Fruit fly (Drosophila melanogaster) whole organism, prepupa: ENCODE measurements around the gene Osi19.

Source experiments
- Blimp-1 ChIP-seq: fragments of 200-800 bp; sonication (Bioruptor generic); optimal IDR thresholded peaks from 3 replicates; lab custom pipeline; 2017; ENCODE audit warnings: missing biosample characterization, missing genetic modification characterization, mild to moderate bottlenecking, moderate library complexity, missing genetic modification reagents
- CG11294 ChIP-seq: fragments of 200-800 bp; sonication (Bioruptor generic); IDR thresholded peaks from 2 replicates; pipeline ENCODE4 v1.3.6; 2022; ENCODE audit warnings: missing biosample characterization, missing genetic modification characterization
- CG11762 ChIP-seq: fragments of 200-800 bp; sonication (Bioruptor generic); optimal IDR thresholded peaks from 3 replicates; lab custom pipeline; 2016; ENCODE audit warnings: missing biosample characterization, missing genetic modification characterization; ENCODE audit not compliant: insufficient read depth
- CG11902 ChIP-seq: fragments of 200-800 bp; sonication (Bioruptor generic); optimal IDR thresholded peaks from 3 replicates; lab custom pipeline; 2016; ENCODE audit warnings: missing biosample characterization, missing genetic modification characterization
- CG15336 ChIP-seq: fragments of 200-800 bp; sonication (Bioruptor generic); IDR thresholded peaks from 2 replicates; pipeline ENCODE4 v1.3.6; 2022; ENCODE audit warnings: missing biosample characterization, missing genetic modification characterization
- CG3032 ChIP-seq: fragments of 200-800 bp; optimal IDR thresholded peaks from 2 replicates; lab custom pipeline; 2019; ENCODE audit warnings: missing biosample characterization, mild to moderate bottlenecking, missing genetic modification characterization, moderate library complexity
- CG31627 ChIP-seq: fragments of 200-800 bp; sonication (Bioruptor generic); optimal IDR thresholded peaks from 3 replicates; lab custom pipeline; 2016; ENCODE audit warnings: missing biosample characterization, missing genetic modification characterization
- CG32006 ChIP-seq: fragments of 200-800 bp; sonication (Bioruptor generic); optimal IDR thresholded peaks from 3 replicates; lab custom pipeline; 2017; ENCODE audit warnings: missing biosample characterization, mild to moderate bottlenecking, missing genetic modification characterization
- CG34406 ChIP-seq: fragments of 200-800 bp; sonication (Bioruptor generic); optimal IDR thresholded peaks from 3 replicates; lab custom pipeline; 2016; ENCODE audit warnings: missing biosample characterization, missing genetic modification characterization
- CG6163 ChIP-seq: fragments of 200-800 bp; sonication (Bioruptor generic); IDR thresholded peaks from 3 replicates; pipeline ENCODE4 v1.3.6; 2022; ENCODE audit warnings: missing biosample characterization, missing genetic modification characterization
- CG6276 ChIP-seq: fragments of 200-800 bp; sonication (Bioruptor generic); optimal IDR thresholded peaks from 2 replicates; lab custom pipeline; 2017; ENCODE audit warnings: missing biosample characterization, mild to moderate bottlenecking, missing genetic modification characterization
- CG6808 ChIP-seq: fragments of 200-800 bp; sonication (Bioruptor generic); optimal IDR thresholded peaks from 3 replicates; lab custom pipeline; 2017; ENCODE audit warnings: missing biosample characterization, missing genetic modification characterization, mild to moderate bottlenecking, moderate library complexity, missing genetic modification reagents
- CG6854 ChIP-seq: fragments of 200-800 bp; sonication (Bioruptor generic); optimal IDR thresholded peaks from 2 replicates; lab custom pipeline; 2017; ENCODE audit warnings: missing biosample characterization, mild to moderate bottlenecking, missing genetic modification characterization
- CG8319 ChIP-seq: fragments of 200-800 bp; sonication (Bioruptor generic); optimal IDR thresholded peaks from 3 replicates; lab custom pipeline; 2016; ENCODE audit warnings: missing biosample characterization, missing genetic modification characterization
- CG8632 ChIP-seq: fragments of 200-800 bp; sonication (Bioruptor generic); optimal IDR thresholded peaks from 3 replicates; lab custom pipeline; 2016; ENCODE audit warnings: missing biosample characterization, missing genetic modification characterization
- Eip75B ChIP-seq: fragments of 200-800 bp; sonication (Bioruptor generic); optimal IDR thresholded peaks from 3 replicates; lab custom pipeline; 2016; ENCODE audit warnings: missing biosample characterization, missing genetic modification characterization
- Eip93F ChIP-seq: fragments of 200-800 bp; sonication (Bioruptor generic); optimal IDR thresholded peaks from 2 replicates; lab custom pipeline; 2016; ENCODE audit warnings: missing biosample characterization, mild to moderate bottlenecking, missing genetic modification characterization
- Ets21C ChIP-seq: fragments of 200-800 bp; sonication (Bioruptor generic); optimal IDR thresholded peaks from 3 replicates; lab custom pipeline; 2016; ENCODE audit warnings: missing biosample characterization, missing genetic modification characterization
- Ets96B ChIP-seq: fragments of 200-800 bp; optimal IDR thresholded peaks from 2 replicates; lab custom pipeline; 2019; ENCODE audit warnings: missing biosample characterization, mild to moderate bottlenecking, missing genetic modification characterization, moderate library complexity
- Hr39 ChIP-seq: fragments of 200-800 bp; sonication (Bioruptor generic); optimal IDR thresholded peaks from 2 replicates; lab custom pipeline; 2016; ENCODE audit warnings: missing biosample characterization, missing genetic modification characterization
- Lpt ChIP-seq: fragments of 200-800 bp; sonication (Bioruptor generic); optimal IDR thresholded peaks from 3 replicates; lab custom pipeline; 2016; ENCODE audit warnings: missing biosample characterization, missing genetic modification characterization
- Met ChIP-seq: fragments of 200-800 bp; sonication (Bioruptor generic); optimal IDR thresholded peaks from 3 replicates; lab custom pipeline; 2016; ENCODE audit warnings: missing biosample characterization, missing genetic modification characterization
- OdsH ChIP-seq: fragments of 200-800 bp; sonication (Bioruptor generic); optimal IDR thresholded peaks from 3 replicates; lab custom pipeline; 2016; ENCODE audit warnings: missing biosample characterization, missing genetic modification characterization
- Sox102F ChIP-seq: fragments of 200-800 bp; sonication (Bioruptor generic); optimal IDR thresholded peaks from 2 replicates; lab custom pipeline; 2016; ENCODE audit warnings: missing biosample characterization, mild to moderate bottlenecking, missing genetic modification characterization
- Sox15 ChIP-seq: fragments of 200-800 bp; sonication (Bioruptor generic); optimal IDR thresholded peaks from 3 replicates; lab custom pipeline; 2016; ENCODE audit warnings: missing biosample characterization, missing genetic modification characterization
- acj6 ChIP-seq: fragments of 200-800 bp; sonication (Bioruptor generic); optimal IDR thresholded peaks from 3 replicates; lab custom pipeline; 2016; ENCODE audit warnings: missing biosample characterization, missing genetic modification characterization
- eg ChIP-seq: fragments of 200-800 bp; sonication (Bioruptor generic); IDR thresholded peaks from 3 replicates; pipeline ENCODE4 v1.3.6; 2022; ENCODE audit warnings: missing biosample characterization, missing genetic modification characterization
- esn ChIP-seq: fragments of 200-800 bp; sonication (Bioruptor generic); optimal IDR thresholded peaks from 2 replicates; lab custom pipeline; 2016; ENCODE audit warnings: missing biosample characterization, mild to moderate bottlenecking, missing genetic modification characterization, moderate library complexity
- fkh ChIP-seq: fragments of 200-800 bp; sonication (Bioruptor generic); optimal IDR thresholded peaks from 3 replicates; lab custom pipeline; 2017; ENCODE audit warnings: missing biosample characterization, mild to moderate bottlenecking, missing genetic modification characterization, moderate library complexity
- net ChIP-seq: fragments of 200-800 bp; sonication (Bioruptor generic); optimal IDR thresholded peaks from 3 replicates; lab custom pipeline; 2016; ENCODE audit warnings: missing biosample characterization, missing genetic modification characterization
- pdm3 ChIP-seq: fragments of 200-800 bp; sonication (Bioruptor generic); optimal IDR thresholded peaks from 3 replicates; lab custom pipeline; 2016; ENCODE audit warnings: missing biosample characterization, missing genetic modification characterization
- salr ChIP-seq, 2 experiments: fragments of 200-800 bp; sonication (Bioruptor generic); optimal IDR thresholded peaks; 3 replicates each; lab custom pipeline; 2016 to 2018; ENCODE audit warnings: missing biosample characterization in 2 of 2, missing genetic modification characterization in 2 of 2, mild to moderate bottlenecking in 1 of 2
- spab ChIP-seq: fragments of 200-800 bp; sonication (Bioruptor generic); optimal IDR thresholded peaks from 2 replicates; lab custom pipeline; 2017; ENCODE audit warnings: missing biosample characterization, mild to moderate bottlenecking, missing genetic modification characterization, missing genetic modification reagents
- ss ChIP-seq, 2 experiments: fragments of 200-800 bp; sonication (Bioruptor generic); optimal IDR thresholded peaks; 2 replicates in 1 of 2; 3 replicates in 1 of 2; lab custom pipeline; 2017 to 2018; ENCODE audit warnings: mild to moderate bottlenecking in 2 of 2, missing biosample characterization in 2 of 2, missing genetic modification characterization in 2 of 2, moderate library complexity in 1 of 2
- svp ChIP-seq: fragments of 200-800 bp; sonication (Bioruptor generic); peaks from one replicate; lab custom pipeline; 2016; ENCODE audit warnings: missing biosample characterization, missing genetic modification characterization
- topi ChIP-seq: fragments of 200-800 bp; sonication (Bioruptor generic); optimal IDR thresholded peaks from 3 replicates; lab custom pipeline; 2016; ENCODE audit warnings: missing biosample characterization, missing genetic modification characterization

The Osi19 gene

DNA sequence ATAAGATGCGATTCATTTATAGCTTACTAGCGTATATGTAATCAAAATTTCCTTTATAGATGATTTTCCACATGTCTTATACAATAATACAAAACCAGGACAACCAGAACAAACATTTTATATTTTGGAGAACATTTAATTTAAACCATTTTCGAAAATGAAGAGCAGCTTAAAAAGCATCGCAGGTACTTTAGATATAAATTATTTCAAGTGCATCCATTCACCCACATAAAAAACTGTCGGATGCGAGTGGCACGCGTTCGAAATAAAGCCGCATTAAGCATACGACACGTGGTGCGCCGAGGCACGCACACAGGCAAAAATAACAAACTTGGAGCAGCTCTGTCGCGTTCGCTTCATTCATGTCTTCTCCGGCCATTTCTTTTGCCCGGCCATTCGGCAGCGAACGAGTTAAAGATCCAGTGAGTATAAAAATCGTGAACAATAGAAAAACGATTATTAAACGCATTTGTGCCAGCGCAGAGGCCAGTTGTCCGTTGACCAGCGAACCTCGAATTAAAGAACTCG is at the start of gene Osi19:
TSS of gene Osi19 (plus strand) at position 457 of the 528 bp plus-strand sequence.
- TF ChIP-seq Eip75B, result no peak

DNA sequence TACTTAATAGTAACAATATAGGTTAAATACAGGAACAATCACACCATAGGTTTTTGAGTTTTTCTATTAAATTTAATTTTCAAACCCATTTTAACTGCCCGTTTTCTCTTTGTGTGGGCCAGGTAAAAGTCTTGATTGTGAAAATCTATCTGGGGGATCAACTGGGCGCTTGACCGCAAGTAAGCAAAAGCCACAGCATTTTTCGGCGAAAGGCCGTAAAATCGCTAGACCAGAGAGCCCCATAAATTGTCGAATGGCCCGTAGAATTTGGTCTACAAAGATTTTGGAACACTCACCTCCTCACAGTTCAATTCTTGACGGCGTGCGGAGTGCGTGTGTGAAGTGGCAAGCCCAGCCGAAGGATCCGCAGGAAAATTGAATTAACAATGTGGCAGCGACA is 47.7 kb upstream of the Osi19 start, which contains the start of gene CG15594:
TSS of gene CG15594 (plus strand) at position 301 of the 400 bp plus-strand sequence.
- TF ChIP-seq Sox102F (GFP tag; lab: Kevin White, UChicago) (no peak), Eip93F (GFP tag; lab: Kevin White, UChicago) (no peak), CG15336 (GFP tag; lab: Robert Waterston, UW) (no peak), svp (GFP tag; lab: Kevin White, UChicago) (peak; percentile 15)

DNA sequence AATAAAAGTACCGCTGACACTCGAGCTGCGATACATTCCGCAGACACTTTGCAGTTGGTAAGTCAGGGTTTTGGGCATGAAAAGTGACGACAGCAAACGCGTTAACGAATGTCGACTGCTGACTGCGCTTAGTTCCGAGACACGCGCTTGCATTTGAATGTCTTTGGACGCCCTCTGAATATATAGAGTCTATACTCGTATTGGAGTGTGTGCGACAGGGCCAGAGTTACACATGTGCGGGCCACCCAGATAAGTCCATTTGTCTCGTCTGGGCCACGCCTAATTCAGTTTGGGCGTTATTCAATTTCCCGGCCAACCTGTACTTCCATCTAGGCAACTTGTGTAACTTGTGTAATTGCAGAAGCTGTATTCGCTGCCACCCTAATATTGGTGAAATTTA is 44.9 kb upstream of the Osi19 start:
- TF ChIP-seq fkh (GFP tag; lab: Kevin White, UChicago) (no peak), CG3032 (tag; lab: Kevin White, UChicago) (no peak), CG8319 (no peak), CG31627 (GFP tag; lab: Kevin White, UChicago) (no peak), Sox15 (GFP tag; lab: Kevin White, UChicago) (no peak), CG11902 (no peak)

DNA sequence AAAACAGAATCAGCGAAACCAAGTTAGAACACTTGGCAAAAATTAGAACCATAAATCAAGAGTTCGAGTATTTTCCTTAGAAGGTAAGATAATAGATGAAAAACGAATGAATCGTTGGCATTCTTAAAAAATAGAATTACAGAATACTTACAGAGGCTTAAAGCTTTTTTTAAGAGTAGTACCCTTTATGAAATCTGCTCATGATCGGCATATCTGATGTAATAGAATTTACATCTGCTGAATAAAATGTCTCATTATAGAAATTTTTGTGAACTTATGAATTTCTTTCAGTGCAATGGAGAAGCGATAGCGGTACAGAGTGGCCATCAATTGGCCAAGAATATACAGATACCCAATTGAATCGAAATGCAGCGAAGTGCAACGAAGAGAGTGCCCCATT is 43.7 kb upstream of the Osi19 start, which contains the start of gene Osi13:
TSS of gene Osi13 (plus strand) at position 301 of the 400 bp plus-strand sequence.
- TF ChIP-seq spab (no peak), CG32006 (peak; percentile 3)

DNA sequence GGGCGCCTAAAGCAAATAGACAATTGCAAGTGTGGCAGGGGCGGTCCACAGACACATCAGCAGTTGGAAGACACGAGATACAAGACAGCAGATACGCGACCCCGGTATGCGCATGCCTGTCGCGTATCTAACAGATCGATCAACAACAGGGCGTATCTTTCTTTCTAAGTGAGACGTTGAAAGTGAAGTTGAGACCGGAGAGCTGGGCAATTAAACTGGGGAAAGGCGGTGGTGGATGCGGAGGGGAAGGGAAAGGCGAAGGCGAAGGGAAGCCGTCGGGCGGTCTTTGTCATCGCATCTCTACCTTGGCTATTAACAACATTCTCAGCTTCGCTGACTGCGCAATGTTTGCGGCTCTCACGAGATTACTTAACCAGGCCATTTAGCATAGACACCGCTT is 41.1 kb upstream of the Osi19 start:
- TF ChIP-seq OdsH (GFP tag; lab: Kevin White, UChicago) (no peak), salr (GFP tag; optimal IDR thresholded peaks at IDR 0.05; lab: Kevin White, UChicago) (no peak), CG6276 (GFP tag; lab: Kevin White, UChicago) (no peak), acj6 (GFP tag; lab: Kevin White, UChicago) (no peak), CG3032 (tag; lab: Kevin White, UChicago) (no peak), ss (GFP tag; optimal IDR thresholded peaks at IDR 0.05; lab: Kevin White, UChicago) (no peak), CG11902 (no peak), Ets21C (GFP tag; lab: Kevin White, UChicago) (no peak), CG6854 (GFP tag; lab: Kevin White, UChicago) (no peak), eg (GFP tag; lab: Robert Waterston, UW) (no peak), CG11762 (GFP tag; lab: Kevin White, UChicago) (no peak), CG11294 (no peak)

DNA sequence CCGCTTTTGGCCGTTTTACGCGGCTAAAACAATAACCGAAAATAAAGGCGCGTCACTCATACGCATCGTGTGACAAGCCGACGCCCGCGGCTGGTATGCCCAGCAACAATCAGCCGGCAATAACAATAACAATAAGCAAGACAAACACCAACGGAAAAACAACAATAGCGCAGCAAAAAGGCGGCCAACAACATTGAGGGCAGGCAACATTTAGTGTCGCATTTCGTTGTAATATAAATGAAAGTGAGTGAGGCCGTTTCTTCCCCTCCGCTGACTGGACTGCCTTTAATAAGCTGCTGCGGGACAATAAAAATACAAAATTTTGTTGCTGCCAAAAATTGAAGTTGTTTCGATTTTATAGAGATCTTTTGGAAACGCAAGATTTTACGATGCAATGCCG is 38.0 kb upstream of the Osi19 start:
- TF ChIP-seq CG11762 (GFP tag; lab: Kevin White, UChicago) (no peak), pdm3 (GFP tag; lab: Kevin White, UChicago) (no peak), Lpt (GFP tag; lab: Kevin White, UChicago) (no peak), CG34406 (GFP tag; lab: Kevin White, UChicago) (no peak), Sox102F (GFP tag; lab: Kevin White, UChicago) (no peak), CG8632 (no peak), salr (GFP tag; optimal IDR thresholded peaks at IDR 0.05; lab: Kevin White, UChicago) (no peak), Met (GFP tag; lab: Kevin White, UChicago) (no peak), Ets96B (tag; lab: Kevin White, UChicago) (no peak), CG6163 (GFP tag; lab: Robert Waterston, UW) (no peak), acj6 (GFP tag; lab: Kevin White, UChicago) (no peak), CG31627 (GFP tag; lab: Kevin White, UChicago) (no peak), Hr39 (GFP tag; lab: Kevin White, UChicago) (no peak), CG6808 (GFP tag; lab: Kevin White, UChicago) (no peak), net (GFP tag; lab: Kevin White, UChicago) (no peak), topi (no peak), Blimp-1 (GFP tag; lab: Kevin White, UChicago) (no peak), esn (GFP tag; lab: Kevin White, UChicago) (no peak)
